Worm (Caenorhabditis elegans) whole organism, late embryonic: ENCODE data around the gene C31H2.4.

Experiments used
- Y22D7AL.16 ChIP-seq: sonication (generic microtip); optimal IDR thresholded peaks from 2 replicates; lab custom pipeline; 2016; ENCODE audit warnings: missing genetic modification characterization, missing compliant biosample characterization
- dve-1 ChIP-seq: sonication (generic microtip); optimal IDR thresholded peaks from 2 replicates; lab custom pipeline; 2017; ENCODE audit warnings: antibody characterized with exemption, mild to moderate bottlenecking, missing genetic modification characterization, missing compliant biosample characterization
- elt-2 ChIP-seq: sonication (generic microtip); optimal IDR thresholded peaks from 2 replicates; lab custom pipeline; 2016; ENCODE audit warnings: missing genetic modification reagents, missing genetic modification characterization, missing compliant biosample characterization
- elt-4 ChIP-seq: sonication (generic microtip); optimal IDR thresholded peaks from 2 replicates; lab custom pipeline; 2016; ENCODE audit warnings: missing genetic modification characterization, missing compliant biosample characterization
- fkh-10 ChIP-seq: fragments of 150-350 bp; optimal IDR thresholded peaks from 2 replicates; lab custom pipeline; 2014; ENCODE audit warnings: missing biosample characterization, missing genetic modification reagents, missing genetic modification characterization
- nhr-11 ChIP-seq: fragments of 150-350 bp; optimal IDR thresholded peaks from 2 replicates; lab custom pipeline; 2014; ENCODE audit warnings: missing biosample characterization, missing genetic modification characterization
- sox-2 ChIP-seq: fragments of 200-800 bp; sonication (Bioruptor generic); IDR thresholded peaks from 2 replicates; pipeline ENCODE4 v1.3.6; 2022; ENCODE audit warnings: missing genetic modification reagents, missing genetic modification characterization, missing compliant biosample characterization
- unc-3 ChIP-seq, 2 experiments: fragments of 200-800 bp in 1 of 2; sonication (Bioruptor generic) in 1 of 2; sonication (generic microtip) in 1 of 2; conservative IDR thresholded peaks in 1 of 2; optimal IDR thresholded peaks in 1 of 2; 2 replicates each; pipeline versions ENCODE4 v1.3.6 to Lab custom; 2016 to 2022; ENCODE audit warnings: missing compliant biosample characterization in 2 of 2, missing genetic modification characterization in 2 of 2, missing genetic modification reagents in 1 of 2

- TF ChIP-seq sox-2 (GFP tag; lab: Robert Waterston, UW) (no peak), unc-3 (GFP tag; conservative IDR thresholded peaks at IDR 0.05; lab: Robert Waterston, UW) (no peak), unc-3 (tag; optimal IDR thresholded peaks at IDR 0.05; lab: Kevin White, UChicago) (no peak), elt-4 (tag; lab: Kevin White, UChicago) (no peak), dve-1 (no peak), elt-2 (tag; lab: Kevin White, UChicago) (no peak), nhr-11 (tag; lab: Kevin White, UChicago) (no peak), Y22D7AL.16 (tag; lab: Kevin White, UChicago) (no peak), fkh-10 (no peak)
These were observed 29.5 kb upstream of the C31H2.4 start, which contains the start of gene zig-6 for ce11 chrX:5188977-5189376.
